Fruit fly (Drosophila melanogaster): ENCODE results near the gene CG4022.

Gene CG4022

dm6 chr3L:9429665-9430607, 19.3 kb upstream of the CG4022 start, which contains the start of the genes RpS17 and MTF-1 (continued):
- TF ChIP-seq Awh (GFP tag; IDR thresholded peaks at IDR 0.05): peak; percentile 38; the same call in 1 of the 2 replicates
- TF ChIP-seq Oaz (GFP tag; IDR thresholded peaks at IDR 0.05): no peak
- peak; percentile 40 for TF ChIP-seq fd3F (GFP tag; optimal IDR thresholded peaks at IDR 0.05)
- TF ChIP-seq CG10147 (GFP tag; optimal IDR thresholded peaks at IDR 0.05): no peak
- no peak for TF ChIP-seq CG17186 (GFP tag; optimal IDR thresholded peaks at IDR 0.05)
- peak; percentile 61 for TF ChIP-seq CG1024 (GFP tag; IDR thresholded peaks at IDR 0.05)
- TF ChIP-seq Eip74EF (GFP tag; optimal IDR thresholded peaks at IDR 0.05): peak in 1 of 2 experiments; percentile 73
- TF ChIP-seq Antp (GFP tag; optimal IDR thresholded peaks at IDR 0.05): no peak
- 0 out of 2 replicates have a peak, but pooled peaks have one; percentile 27 for TF ChIP-seq sens-2 (GFP tag; IDR thresholded peaks at IDR 0.05)
- TF ChIP-seq CG6791 (GFP tag; IDR thresholded peaks at IDR 0.05; ENCODE audit: partially characterized antibody): no peak
- peak; percentile 91 for TF ChIP-seq grn (GFP tag; optimal IDR thresholded peaks at IDR 0.05)
- TF ChIP-seq crc (GFP tag; optimal IDR thresholded peaks at IDR 0.05): no peak
- TF ChIP-seq CG7963 (GFP tag; IDR thresholded peaks at IDR 0.05; ENCODE audit: partially characterized antibody): no peak
- no peak for TF ChIP-seq toy (GFP tag; IDR thresholded peaks at IDR 0.05)
- TF ChIP-seq Aef1 (GFP tag; IDR thresholded peaks at IDR 0.05): no peak
- TF ChIP-seq onecut (GFP tag; IDR thresholded peaks at IDR 0.05): peak; percentile 70
- no peak for TF ChIP-seq CG15073 (GFP tag; optimal IDR thresholded peaks at IDR 0.05)
- peak; percentile 22 for TF ChIP-seq CG8089 (GFP tag; optimal IDR thresholded peaks at IDR 0.05)
- TF ChIP-seq CG14014 (GFP tag; IDR thresholded peaks at IDR 0.05): peak; percentile 39; the same call in 1 of the 2 replicates
- peak; percentile 44 for TF ChIP-seq B-H2 (GFP tag; optimal IDR thresholded peaks at IDR 0.05)
- TF ChIP-seq dan (GFP tag; IDR thresholded peaks at IDR 0.05): no peak
- no peak for TF ChIP-seq tx (GFP tag; optimal IDR thresholded peaks at IDR 0.05)
- peak; percentile 41 for TF ChIP-seq Xbp1 (GFP tag; optimal IDR thresholded peaks at IDR 0.05)
- TF ChIP-seq hb (GFP tag; IDR thresholded peaks at IDR 0.05; ENCODE audit: partially characterized antibody): no peak
- TF ChIP-seq CG32767 (GFP tag; IDR thresholded peaks at IDR 0.05): no peak
- TF ChIP-seq wdn (GFP tag; IDR thresholded peaks at IDR 0.05): 0 out of 2 replicates have a peak, but pooled peaks have one; percentile 11
- TF ChIP-seq bowl (GFP tag; IDR thresholded peaks at IDR 0.05): no peak
- TF ChIP-seq CG17829 (tag; optimal IDR thresholded peaks at IDR 0.05): peak; percentile 28
- TF ChIP-seq grau (tag; optimal IDR thresholded peaks at IDR 0.05): peak; percentile 40
- TF ChIP-seq Ravus (GFP tag; IDR thresholded peaks at IDR 0.05): no peak
- TF ChIP-seq tna (GFP tag; IDR thresholded peaks at IDR 0.05; ENCODE audit: partially characterized antibody): peak; percentile 38; the same call in 1 of the 2 replicates
- TF ChIP-seq jumu (GFP tag; optimal IDR thresholded peaks at IDR 0.05): no peak
- peak; percentile 98 for TF ChIP-seq Ets97D (GFP tag; optimal IDR thresholded peaks at IDR 0.05)
- TF ChIP-seq Camta (GFP tag; optimal IDR thresholded peaks at IDR 0.05): peak; percentile 57
- no peak for TF ChIP-seq hkb (optimal IDR thresholded peaks at IDR 0.05)
- peak; percentile 50 for TF ChIP-seq hkb (GFP tag; IDR thresholded peaks at IDR 0.05)
- TF ChIP-seq CG34422 (GFP tag; IDR thresholded peaks at IDR 0.05): peak; percentile 62; the same call in 2 of the 3 replicates
- TF ChIP-seq gcm (GFP tag; optimal IDR thresholded peaks at IDR 0.05): peak; percentile 46
- TF ChIP-seq sc (optimal IDR thresholded peaks at IDR 0.05): no peak
- peak; percentile 23 for TF ChIP-seq sc (GFP tag; optimal IDR thresholded peaks at IDR 0.05)
- peak; percentile 44 for TF ChIP-seq BEAF-32 (GFP tag; optimal IDR thresholded peaks at IDR 0.05)
- peak; percentile 93 for TF ChIP-seq NC2β (GFP tag; optimal IDR thresholded peaks at IDR 0.05)
- peak; percentile 48 for TF ChIP-seq sr (GFP tag; IDR thresholded peaks at IDR 0.05)
- no peak for TF ChIP-seq corto (GFP tag; optimal IDR thresholded peaks at IDR 0.05)
- no peak for TF ChIP-seq CG11247 (GFP tag; IDR thresholded peaks at IDR 0.05)
- TF ChIP-seq CG15269 (tag; optimal IDR thresholded peaks at IDR 0.05): peak; percentile 57
- peak; percentile 38 for TF ChIP-seq CG5180 (GFP tag; optimal IDR thresholded peaks at IDR 0.05)
- no peak for TF ChIP-seq Drgx (GFP tag; IDR thresholded peaks at IDR 0.05)
- TF ChIP-seq ham (GFP tag; IDR thresholded peaks at IDR 0.05): no peak

Measured in whole organism, embryonic.